Worm (Caenorhabditis elegans): ENCODE measurements around the gene acdh-13.

The acdh-13 gene

ce11 chrIV:8446904-8447303 lies 51.7 kb downstream of the acdh-13 start, which contains the start of gene T01B11.1:
Gene T01B11.1, plus strand, starts transcription at chrIV:8447204.
- TF ChIP-seq hnd-1 (tag; optimal IDR thresholded peaks at IDR 0.05) (no peak), tbx-37 (GFP tag; conservative IDR thresholded peaks at IDR 0.05) (no peak), ceh-13 (GFP tag; optimal IDR thresholded peaks at IDR 0.05) (no peak), ets-7 (tag; optimal IDR thresholded peaks at IDR 0.05) (no peak), aly-1 (tag; optimal IDR thresholded peaks at IDR 0.05) (no peak), ama-1 (optimal IDR thresholded peaks at IDR 0.05) (no peak), flt-1 (GFP tag; IDR thresholded peaks at IDR 0.05) (no peak), pes-1 (GFP tag; IDR thresholded peaks at IDR 0.05) (no peak), hmg-4 (GFP tag; optimal IDR thresholded peaks at IDR 0.05) (no peak), scrt-1 (GFP tag; IDR thresholded peaks at IDR 0.05) (no peak), B0310.2 (tag; optimal IDR thresholded peaks at IDR 0.05) (no peak), ceh-36 (tag; optimal IDR thresholded peaks at IDR 0.05) (no peak), sea-1 (GFP tag; conservative IDR thresholded peaks at IDR 0.05) (no peak), F13C5.2 (tag; optimal IDR thresholded peaks at IDR 0.05) (no peak), hmbx-1 (tag; optimal IDR thresholded peaks at IDR 0.05) (no peak), tbx-11 (GFP tag; IDR thresholded peaks at IDR 0.05) (no peak), tra-4 (tag; optimal IDR thresholded peaks at IDR 0.05) (no peak)
